Worm (Caenorhabditis elegans): Measurements from ENCODE around the gene K10G4.10.

The K10G4.10 gene

ce11 chrV:17307926-17308325, 34.6 kb downstream of the K10G4.10 start:
- TF ChIP-seq Y22D7AL.16 (tag; optimal IDR thresholded peaks at IDR 0.05) (no peak), hlh-15 (tag; optimal IDR thresholded peaks at IDR 0.05) (no peak), ztf-16 (tag; optimal IDR thresholded peaks at IDR 0.05) (no peak), pax-1 (tag; optimal IDR thresholded peaks at IDR 0.05) (no peak), nhr-232 (tag; optimal IDR thresholded peaks at IDR 0.05) (no peak)

ce11 chrV:17312386-17312785, 39.0 kb downstream of the K10G4.10 start, which contains the start of gene Y61B8B.3:
Gene Y61B8B.3 (minus strand): TSS chrV:17312486.
- TF ChIP-seq unc-55 (GFP tag; optimal IDR thresholded peaks at IDR 0.05): no peak
- TF ChIP-seq ceh-9 (tag; optimal IDR thresholded peaks at IDR 0.05): no peak
- TF ChIP-seq K02D7.2 (tag; optimal IDR thresholded peaks at IDR 0.05): no peak
- TF ChIP-seq tbx-7 (tag; optimal IDR thresholded peaks at IDR 0.05): no peak
- no peak for TF ChIP-seq syd-9 (tag; optimal IDR thresholded peaks at IDR 0.05)
- no peak for TF ChIP-seq pqm-1 (tag; optimal IDR thresholded peaks at IDR 0.05)
- no peak for TF ChIP-seq lim-6 (tag; optimal IDR thresholded peaks at IDR 0.05)
- no peak for TF ChIP-seq lin-11 (tag; optimal IDR thresholded peaks at IDR 0.05)
- TF ChIP-seq pha-2 (tag; optimal IDR thresholded peaks at IDR 0.05): no peak
- no peak for TF ChIP-seq pha-4 (tag; optimal IDR thresholded peaks at IDR 0.05)
- TF ChIP-seq rnt-1 (tag; optimal IDR thresholded peaks at IDR 0.05): no peak
- TF ChIP-seq fax-1 (tag; optimal IDR thresholded peaks at IDR 0.05): no peak
- TF ChIP-seq hlh-6 (tag; optimal IDR thresholded peaks at IDR 0.05): no peak
- TF ChIP-seq unc-86 (tag; optimal IDR thresholded peaks at IDR 0.05): no peak
- TF ChIP-seq ama-1 (optimal IDR thresholded peaks at IDR 0.05): no peak
- no peak for TF ChIP-seq unc-3 (GFP tag; conservative IDR thresholded peaks at IDR 0.05)
- no peak for TF ChIP-seq unc-3 (tag; optimal IDR thresholded peaks at IDR 0.05)

ce11 chrV:17315063-17315462, 41.7 kb downstream of the K10G4.10 start, which contains the start of gene F31E9.6:
Gene F31E9.6 (minus strand): TSS chrV:17315153.
- TF ChIP-seq unc-3 (GFP tag; conservative IDR thresholded peaks at IDR 0.05) (no peak), unc-3 (tag; optimal IDR thresholded peaks at IDR 0.05) (no peak)

- TF ChIP-seq T23F11.4 (GFP tag; optimal IDR thresholded peaks at IDR 0.05): no peak
- TF ChIP-seq ahr-1 (tag; optimal IDR thresholded peaks at IDR 0.05): no peak
- TF ChIP-seq nhr-232 (tag; optimal IDR thresholded peaks at IDR 0.05): no peak
- TF ChIP-seq nfya-1 (tag; optimal IDR thresholded peaks at IDR 0.05): no peak
- TF ChIP-seq hlh-6 (tag; optimal IDR thresholded peaks at IDR 0.05): no peak
- no peak for TF ChIP-seq ceh-14 (tag; optimal IDR thresholded peaks at IDR 0.05)
- no peak for TF ChIP-seq ztf-16 (tag; optimal IDR thresholded peaks at IDR 0.05)
- TF ChIP-seq Y22D7AL.16 (tag; optimal IDR thresholded peaks at IDR 0.05): no peak
- TF ChIP-seq ceh-18 (tag; optimal IDR thresholded peaks at IDR 0.05): no peak
- TF ChIP-seq madf-2 (tag; optimal IDR thresholded peaks at IDR 0.05): no peak
These were observed 43.9 kb downstream of the K10G4.10 start for ce11 chrV:17317297-17317696.

ce11 chrV:17317786-17318185, 44.4 kb downstream of the K10G4.10 start, which contains the start of gene srz-58:
Gene srz-58 (plus strand): TSS chrV:17318147.
- TF ChIP-seq rnt-1 (tag; optimal IDR thresholded peaks at IDR 0.05): no peak
- TF ChIP-seq mec-3 (tag; optimal IDR thresholded peaks at IDR 0.05; ENCODE audit: borderline replicate concordance): no peak
- TF ChIP-seq sox-4 (tag; optimal IDR thresholded peaks at IDR 0.05): no peak
- no peak for TF ChIP-seq hlh-8 (tag; optimal IDR thresholded peaks at IDR 0.05)
- no peak for TF ChIP-seq gmeb-2 (tag; optimal IDR thresholded peaks at IDR 0.05)
- no peak for TF ChIP-seq fax-1 (tag; optimal IDR thresholded peaks at IDR 0.05)
- no peak for TF ChIP-seq pat-9 (tag; optimal IDR thresholded peaks at IDR 0.05)
- TF ChIP-seq unc-42 (tag; optimal IDR thresholded peaks at IDR 0.05): no peak
- no peak for TF ChIP-seq zip-5 (tag; optimal IDR thresholded peaks at IDR 0.05)
- TF ChIP-seq che-1 (tag; optimal IDR thresholded peaks at IDR 0.05): no peak
- TF ChIP-seq ceh-30 (tag; optimal IDR thresholded peaks at IDR 0.05): no peak
- TF ChIP-seq elt-2 (tag; optimal IDR thresholded peaks at IDR 0.05): no peak
- no peak for TF ChIP-seq hlh-6 (tag; optimal IDR thresholded peaks at IDR 0.05)
- no peak for TF ChIP-seq ceh-45 (GFP tag; IDR thresholded peaks at IDR 0.05)
- no peak for TF ChIP-seq ztf-16 (tag; optimal IDR thresholded peaks at IDR 0.05)

All from whole organism, late embryonic.